Fruit fly (Drosophila melanogaster) whole organism, pupa: ENCODE data around the gene CG9747.

Experiments
- CG10348 ChIP-seq: fragments of 200-800 bp; sonication (Bioruptor generic); IDR thresholded peaks from 2 replicates; pipeline ENCODE4 v1.3.6; 2022; ENCODE audit warnings: missing biosample characterization, missing genetic modification characterization
- CG12605 ChIP-seq: fragments of 200-800 bp; sonication (Bioruptor generic); IDR thresholded peaks from 2 replicates; pipeline ENCODE4 v1.3.6; 2022; ENCODE audit warnings: missing biosample characterization, missing genetic modification characterization
- CG13204 ChIP-seq: fragments of 200-800 bp; sonication (Bioruptor generic); optimal IDR thresholded peaks from 2 replicates; lab custom pipeline; 2018; ENCODE audit warnings: missing biosample characterization, mild to moderate bottlenecking, missing genetic modification characterization, moderate library complexity
- CG14655 ChIP-seq: fragments of 200-800 bp; sonication (Bioruptor generic); optimal IDR thresholded peaks from 3 replicates; lab custom pipeline; 2017; ENCODE audit warnings: mild to moderate bottlenecking, missing biosample characterization, missing genetic modification reagents, missing genetic modification characterization
- CG15710 ChIP-seq: fragments of 200-800 bp; sonication (Bioruptor generic); optimal IDR thresholded peaks from 2 replicates; lab custom pipeline; 2018; ENCODE audit warnings: missing biosample characterization, mild to moderate bottlenecking, missing genetic modification characterization, moderate library complexity
- CG17806 ChIP-seq: fragments of 200-800 bp; sonication (Bioruptor generic); optimal IDR thresholded peaks from 2 replicates; lab custom pipeline; 2018; ENCODE audit warnings: missing biosample characterization, mild to moderate bottlenecking, missing genetic modification characterization, moderate library complexity
- CG32121 ChIP-seq: fragments of 200-800 bp; sonication (Bioruptor generic); IDR thresholded peaks from 2 replicates; pipeline ENCODE4 v1.3.6; 2022; ENCODE audit warnings: missing biosample characterization, missing genetic modification characterization
- CG34367 ChIP-seq: fragments of 200-800 bp; sonication (Bioruptor generic); optimal IDR thresholded peaks from 2 replicates; lab custom pipeline; 2018; ENCODE audit warnings: missing biosample characterization, mild to moderate bottlenecking, missing genetic modification characterization
- CG4496 ChIP-seq: fragments of 200-800 bp; sonication (Bioruptor generic); IDR thresholded peaks from 3 replicates; pipeline ENCODE4 v1.3.6; 2022; ENCODE audit warnings: missing biosample characterization, missing genetic modification characterization
- CG8159 ChIP-seq: fragments of 200-800 bp; sonication (Bioruptor generic); optimal IDR thresholded peaks from 3 replicates; lab custom pipeline; 2018; ENCODE audit warnings: missing biosample characterization, mild to moderate bottlenecking, missing genetic modification characterization, moderate library complexity
- CG8301 ChIP-seq: fragments of 200-800 bp; sonication (Bioruptor generic); optimal IDR thresholded peaks from 2 replicates; lab custom pipeline; 2018; ENCODE audit warnings: missing biosample characterization, mild to moderate bottlenecking, missing genetic modification characterization
- CG9948 ChIP-seq: fragments of 200-800 bp; sonication (Bioruptor generic); optimal IDR thresholded peaks from 2 replicates; lab custom pipeline; 2018; ENCODE audit warnings: missing biosample characterization, mild to moderate bottlenecking, missing genetic modification characterization, moderate library complexity
- D1 ChIP-seq: fragments of 200-800 bp; sonication (Bioruptor generic); optimal IDR thresholded peaks from 2 replicates; lab custom pipeline; 2018; ENCODE audit warnings: missing biosample characterization, mild to moderate bottlenecking, missing genetic modification characterization, moderate library complexity
- EcR ChIP-seq: fragments of 200-800 bp; sonication (Bioruptor generic); optimal IDR thresholded peaks from 3 replicates; lab custom pipeline; 2019; ENCODE audit warnings: missing biosample characterization, missing genetic modification characterization, mild to moderate bottlenecking, moderate library complexity, missing genetic modification reagents
- Ets98B ChIP-seq: fragments of 200-800 bp; sonication (Bioruptor generic); IDR thresholded peaks from 2 replicates; pipeline ENCODE4 v1.3.6; 2022; ENCODE audit warnings: missing biosample characterization, missing genetic modification characterization
- Pif1A ChIP-seq: fragments of 200-800 bp; sonication (Bioruptor generic); optimal IDR thresholded peaks from 3 replicates; lab custom pipeline; 2016; ENCODE audit warnings: missing biosample characterization, missing genetic modification characterization
- Pif1B ChIP-seq: fragments of 200-800 bp; sonication (Bioruptor generic); optimal IDR thresholded peaks from 3 replicates; lab custom pipeline; 2016; ENCODE audit warnings: missing biosample characterization, missing genetic modification characterization
- Snoo ChIP-seq: fragments of 200-800 bp; sonication (Bioruptor generic); optimal IDR thresholded peaks from 3 replicates; lab custom pipeline; 2017; ENCODE audit warnings: missing biosample characterization, mild to moderate bottlenecking, missing genetic modification characterization, inconsistent platforms
- fd96Ca ChIP-seq: fragments of 200-800 bp; sonication (Bioruptor generic); IDR thresholded peaks from 3 replicates; pipeline ENCODE4 v1.3.6; 2022; ENCODE audit warnings: missing biosample characterization, missing genetic modification characterization
- gl ChIP-seq: fragments of 200-800 bp; sonication (Bioruptor generic); optimal IDR thresholded peaks from 2 replicates; lab custom pipeline; 2018; ENCODE audit warnings: missing biosample characterization, mild to moderate bottlenecking, missing genetic modification characterization
- rn ChIP-seq: fragments of 200-800 bp; sonication (Bioruptor generic); IDR thresholded peaks from 2 replicates; pipeline ENCODE4 v1.3.6; 2022; ENCODE audit warnings: missing biosample characterization, missing genetic modification characterization

Gene CG9747

dm6 chr3R:30191462-30191874 is 416 bp upstream of the CG9747 start:
- TF ChIP-seq EcR (GFP tag; lab: Kevin White, UChicago) (no peak), Pif1A (GFP tag; lab: Kevin White, UChicago) (peak; percentile 67), gl (no peak), CG8301 (tag; lab: Kevin White, UChicago) (peak; percentile 42), CG13204 (GFP tag; lab: Kevin White, UChicago) (no peak), D1 (tag; lab: Kevin White, UChicago) (no peak), CG14655 (GFP tag; lab: Kevin White, UChicago) (peak; percentile 48), Snoo (tag; lab: Kevin White, UChicago) (peak; percentile 48), CG12605 (no peak), CG17806 (tag; lab: Kevin White, UChicago) (no peak), CG9948 (tag; lab: Kevin White, UChicago) (peak; percentile 27), CG10348 (GFP tag; lab: Robert Waterston, UW) (no peak), CG34367 (tag; lab: Kevin White, UChicago) (peak; percentile 29), rn (GFP tag; lab: Robert Waterston, UW) (no peak), CG4496 (no peak), fd96Ca (GFP tag; lab: Robert Waterston, UW) (no peak), Ets98B (GFP tag; lab: Robert Waterston, UW) (no peak), CG32121 (GFP tag; lab: Robert Waterston, UW) (no peak), CG8159 (tag; lab: Kevin White, UChicago) (no peak), Pif1B (GFP tag; lab: Kevin White, UChicago) (peak; percentile 65), CG15710 (tag; lab: Kevin White, UChicago) (peak; percentile 43)

DNA sequence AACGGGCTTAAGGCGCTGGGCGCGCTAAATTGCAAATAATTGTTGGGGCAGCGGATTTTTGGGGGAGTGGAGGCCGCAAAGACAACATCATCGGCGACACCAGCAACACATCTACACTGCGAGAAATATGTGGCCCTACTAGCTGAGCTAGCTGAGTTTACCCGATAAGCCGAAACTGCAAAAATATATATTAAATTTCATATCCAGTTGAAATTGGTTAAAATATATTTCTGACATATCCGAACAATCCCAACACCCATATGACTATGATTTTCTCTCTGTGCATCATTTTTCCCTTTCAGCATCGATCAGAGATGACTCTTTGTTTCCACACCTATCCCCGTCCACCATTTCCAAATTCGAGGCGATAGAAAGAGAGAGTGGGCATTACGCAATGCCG is 1.2 kb downstream of the CG9747 start:
- TF ChIP-seq EcR (GFP tag; lab: Kevin White, UChicago), result no peak
- peak; percentile 65 for TF ChIP-seq Snoo (tag; lab: Kevin White, UChicago)
- TF ChIP-seq CG13204 (GFP tag; lab: Kevin White, UChicago), result no peak
- no peak for TF ChIP-seq D1 (tag; lab: Kevin White, UChicago)
- peak; percentile 41 for TF ChIP-seq CG34367 (tag; lab: Kevin White, UChicago)
- TF ChIP-seq Pif1B (GFP tag; lab: Kevin White, UChicago), result peak; percentile 51
- peak; percentile 59; the same call in 2 of the 3 replicates for TF ChIP-seq CG4496
- TF ChIP-seq CG10348 (GFP tag; lab: Robert Waterston, UW), result no peak
- peak; percentile 31 for TF ChIP-seq CG8301 (tag; lab: Kevin White, UChicago)
- peak; percentile 29; the same call in 1 of the 2 replicates for TF ChIP-seq Ets98B (GFP tag; lab: Robert Waterston, UW)
- TF ChIP-seq CG15710 (tag; lab: Kevin White, UChicago), result peak; percentile 59
- TF ChIP-seq rn (GFP tag; lab: Robert Waterston, UW), result no peak
- TF ChIP-seq CG8159 (tag; lab: Kevin White, UChicago), result peak; percentile 69
- TF ChIP-seq CG14655 (GFP tag; lab: Kevin White, UChicago), result peak; percentile 37
- no peak for TF ChIP-seq CG12605
- TF ChIP-seq gl, result peak; percentile 35
- TF ChIP-seq fd96Ca (GFP tag; lab: Robert Waterston, UW), result peak; percentile 58; the same call in 1 of the 3 replicates
- TF ChIP-seq CG32121 (GFP tag; lab: Robert Waterston, UW), result peak; percentile 35; the same call in 1 of the 2 replicates
- peak; percentile 67 for TF ChIP-seq CG17806 (tag; lab: Kevin White, UChicago)
- peak; percentile 62 for TF ChIP-seq CG9948 (tag; lab: Kevin White, UChicago)
- peak; percentile 67 for TF ChIP-seq Pif1A (GFP tag; lab: Kevin White, UChicago)
- TF ChIP-seq, all 21 proteins: peak for 15

- no peak for TF ChIP-seq CG32121 (GFP tag; lab: Robert Waterston, UW)
- TF ChIP-seq CG8301 (tag; lab: Kevin White, UChicago), result no peak
- no peak for TF ChIP-seq CG14655 (GFP tag; lab: Kevin White, UChicago)
- TF ChIP-seq rn (GFP tag; lab: Robert Waterston, UW), result no peak
- TF ChIP-seq CG34367 (tag; lab: Kevin White, UChicago), result no peak
- TF ChIP-seq D1 (tag; lab: Kevin White, UChicago), result no peak
- no peak for TF ChIP-seq CG17806 (tag; lab: Kevin White, UChicago)
- no peak for TF ChIP-seq Pif1A (GFP tag; lab: Kevin White, UChicago)
- TF ChIP-seq EcR (GFP tag; lab: Kevin White, UChicago), result no peak
Observed at dm6 chr3R:30189398-30189797, 1.7 kb downstream of the CG9747 start.

DNA sequence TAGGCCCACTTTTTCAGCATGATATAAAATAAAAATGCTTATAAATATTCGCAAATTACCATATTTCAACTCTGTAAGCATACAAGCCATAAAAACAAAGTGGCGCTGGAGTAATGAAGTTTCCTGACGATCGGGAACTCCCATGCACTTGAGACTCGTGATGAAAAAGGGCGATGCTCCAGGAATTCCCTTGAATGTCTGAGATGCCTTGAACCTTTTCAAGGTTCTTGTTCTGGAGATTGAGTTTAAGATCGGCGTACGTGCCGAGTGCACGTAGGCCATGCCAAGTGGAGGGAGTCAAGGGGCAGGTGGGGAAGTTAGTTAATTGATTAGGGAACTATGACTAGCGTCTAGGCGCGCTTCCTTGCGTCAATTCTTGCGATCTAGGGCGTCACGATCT is 7.2 kb downstream of the CG9747 start:
- TF ChIP-seq Snoo (tag; lab: Kevin White, UChicago), result no peak
- TF ChIP-seq EcR (GFP tag; lab: Kevin White, UChicago), result peak; percentile 90
- TF ChIP-seq CG4496, result no peak

DNA sequence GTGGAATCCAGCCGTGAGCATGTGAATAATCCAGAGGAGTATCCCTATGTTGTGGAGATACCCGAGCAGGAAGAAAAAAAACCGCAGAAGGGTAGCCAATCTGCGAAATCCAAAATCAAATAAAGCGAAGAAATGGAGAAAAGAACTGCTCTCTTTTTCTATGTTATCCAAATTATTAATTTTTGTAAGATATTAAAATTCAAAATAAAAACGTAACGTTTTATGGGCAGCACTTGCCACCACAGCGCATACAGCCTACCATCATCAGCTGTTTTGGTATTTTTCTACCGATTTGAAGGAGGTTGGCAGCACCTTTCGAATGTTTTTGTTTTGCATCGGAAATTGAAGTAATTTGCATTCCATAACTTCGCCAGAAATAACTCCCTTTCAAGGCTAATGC is 11.1 kb downstream of the CG9747 start, which contains the start of gene Bet5:
TSS of gene Bet5 (plus strand) at position 299 of the 400 bp plus-strand sequence.
- TF ChIP-seq rn (GFP tag; lab: Robert Waterston, UW) (no peak), CG17806 (tag; lab: Kevin White, UChicago) (no peak), CG8301 (tag; lab: Kevin White, UChicago) (no peak), CG12605 (no peak)

DNA sequence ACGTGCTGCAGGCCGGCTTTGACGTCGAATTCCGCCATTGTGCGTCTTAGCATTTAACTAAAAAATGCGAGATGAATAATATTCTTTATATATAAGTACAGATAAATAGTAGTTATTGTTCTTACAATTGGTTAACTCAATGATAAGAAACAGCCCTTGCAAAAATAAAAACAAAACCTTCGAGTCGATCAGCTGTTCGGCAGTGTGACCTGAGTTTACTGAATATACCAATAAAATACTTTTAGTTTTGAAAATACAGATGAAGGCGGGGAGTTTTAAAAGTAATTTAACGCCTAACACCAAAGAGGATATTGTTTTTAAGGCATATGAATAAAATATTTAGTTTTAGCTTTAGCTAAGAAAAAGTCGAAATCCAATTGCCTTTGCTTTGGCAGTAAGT is 13.6 kb downstream of the CG9747 start, which contains the start of the genes CG1983 and CG15530:
TSS of gene CG1983 (minus strand) at position 207 of the 400 bp plus-strand sequence.
TSS of gene CG15530 (plus strand) at position 384 of the 400 bp plus-strand sequence.
- TF ChIP-seq D1 (tag; lab: Kevin White, UChicago) (no peak), CG14655 (GFP tag; lab: Kevin White, UChicago) (no peak), CG8159 (tag; lab: Kevin White, UChicago) (no peak), CG17806 (tag; lab: Kevin White, UChicago) (no peak), Snoo (tag; lab: Kevin White, UChicago) (no peak), fd96Ca (GFP tag; lab: Robert Waterston, UW) (no peak), rn (GFP tag; lab: Robert Waterston, UW) (no peak)
